Worm (Caenorhabditis elegans) whole organism, dauer: ENCODE results near the gene Y62H9A.7.

ENCODE experiments used
- unc-62 ChIP-seq: sonication (generic microtip); optimal IDR thresholded peaks from 2 replicates; lab custom pipeline; 2017; ENCODE audit warnings: missing biosample characterization, missing genetic modification reagents, missing genetic modification characterization

Gene Y62H9A.7

DNA sequence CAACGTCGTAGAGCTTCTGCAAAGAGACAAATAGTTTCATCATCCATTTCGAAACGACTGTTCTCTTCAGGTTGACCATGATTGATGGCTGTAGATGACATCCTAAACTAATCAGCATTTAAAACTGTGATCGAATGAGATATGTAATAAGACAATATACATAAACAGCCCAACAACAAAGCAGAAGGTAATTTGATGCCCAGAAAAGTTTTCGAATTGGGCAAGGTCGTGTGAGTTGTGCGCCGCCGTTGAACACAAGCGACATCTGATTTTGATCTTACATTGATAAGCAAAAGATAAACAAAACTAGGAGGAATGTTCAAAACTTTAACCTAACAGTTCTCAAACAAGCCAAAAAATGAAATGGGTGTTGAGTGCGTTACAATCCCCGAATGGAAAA lies at the start of gene Y62H9A.7:
Gene Y62H9A.7, minus strand, starts transcription at position 101 of the 400 bp plus-strand sequence.
- TF ChIP-seq unc-62 (GFP tag; lab: Kevin White, UChicago), result no peak

DNA sequence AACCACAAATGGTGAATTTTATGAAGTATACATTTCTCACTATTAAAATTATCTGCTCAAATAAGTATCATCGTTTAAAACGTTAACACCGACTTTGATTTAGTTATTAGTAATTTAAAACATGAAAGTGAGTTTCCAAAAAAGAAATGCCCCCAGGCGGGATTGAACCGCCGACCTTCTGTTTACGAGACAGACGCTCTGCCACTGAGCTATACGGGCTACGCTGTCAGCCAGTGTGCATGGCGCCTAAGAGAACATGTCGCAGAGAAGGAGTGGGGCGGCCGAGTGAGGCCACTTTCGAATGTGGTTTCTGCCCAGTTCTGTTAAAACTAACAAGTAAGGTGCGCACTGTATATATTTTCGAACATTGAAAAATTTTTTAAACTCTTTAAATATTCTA lies 49.5 kb upstream of the Y62H9A.7 start:
- no peak for TF ChIP-seq unc-62 (GFP tag; lab: Kevin White, UChicago)

DNA sequence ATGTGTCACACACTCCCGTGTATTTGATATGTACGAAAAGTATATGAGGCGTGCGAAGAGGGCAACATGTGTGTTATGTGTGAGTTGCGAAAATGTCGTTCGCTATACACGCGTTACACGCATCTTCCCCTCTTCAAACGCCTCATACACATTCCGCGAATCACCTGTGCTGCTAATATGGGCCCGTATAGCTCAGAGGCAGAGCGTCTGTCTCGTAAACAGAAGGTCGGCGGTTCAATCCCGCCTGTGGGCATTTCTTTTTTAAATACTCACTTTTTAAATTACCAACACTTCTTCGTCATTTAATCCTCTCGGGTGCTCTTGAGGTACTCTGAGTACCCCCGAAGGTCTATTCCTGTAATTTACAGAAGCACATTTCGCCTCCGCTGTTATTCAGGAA lies 48.1 kb upstream of the Y62H9A.7 start:
- TF ChIP-seq unc-62 (GFP tag; lab: Kevin White, UChicago), result no peak

DNA sequence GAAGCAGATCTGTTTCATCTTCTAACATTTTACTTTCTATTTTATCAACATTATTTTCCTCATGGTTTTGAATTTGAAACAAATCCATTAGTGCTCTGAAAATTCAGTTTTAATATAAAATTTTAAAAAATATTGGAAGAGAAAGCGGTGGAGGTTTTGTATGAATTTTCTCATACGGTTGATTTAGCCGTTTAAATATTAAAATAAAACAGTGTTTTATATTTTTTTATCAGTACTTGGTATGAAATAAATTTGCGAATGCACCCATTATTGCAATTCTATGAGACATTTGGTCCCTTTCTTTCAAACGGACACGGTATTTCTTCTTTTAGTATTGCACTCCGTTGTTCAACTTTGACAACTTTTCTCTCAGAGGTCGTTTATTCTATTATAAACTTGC lies 46.1 kb upstream of the Y62H9A.7 start, which contains the start of gene dot-1.4:
Gene dot-1.4, minus strand, starts transcription at position 101 of the 400 bp plus-strand sequence.
- no peak for TF ChIP-seq unc-62 (GFP tag; lab: Kevin White, UChicago)

ce11 chrX:11927585-11927984 lies 42.1 kb upstream of the Y62H9A.7 start, which contains the start of gene F55G7.4:
TSS of gene F55G7.4 (plus strand) at chrX:11927885.
- no peak for TF ChIP-seq unc-62 (GFP tag; lab: Kevin White, UChicago)

DNA sequence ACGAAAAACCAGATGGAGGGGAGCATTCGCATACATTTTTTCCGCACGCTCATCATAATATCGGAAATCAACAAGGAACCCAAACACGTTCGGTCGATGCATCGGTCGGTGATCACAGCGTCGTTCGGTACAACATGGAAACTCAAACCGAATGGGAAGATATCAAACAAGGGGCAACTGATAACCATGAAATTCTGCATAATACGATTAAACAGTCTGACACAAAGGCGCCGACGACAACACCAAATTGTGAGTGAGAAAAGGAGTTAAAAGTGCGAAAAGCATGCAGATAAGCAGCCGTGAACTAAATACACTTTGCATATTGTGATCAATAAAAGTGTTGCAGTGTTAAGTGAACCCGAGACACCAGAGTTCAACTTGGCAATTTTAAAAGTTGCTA lies 39.8 kb upstream of the Y62H9A.7 start:
- TF ChIP-seq unc-62 (GFP tag; lab: Kevin White, UChicago), result no peak

ce11 chrX:11924158-11924557 lies 38.7 kb upstream of the Y62H9A.7 start, which contains the start of gene F55G7.1:
TSS of gene F55G7.1 (plus strand) at chrX:11924433.
- no peak for TF ChIP-seq unc-62 (GFP tag; lab: Kevin White, UChicago)

ce11 chrX:11920723-11921283 lies 35.3 kb upstream of the Y62H9A.7 start, which contains the start of gene Y62H9A.14:
TSS of gene Y62H9A.14 (plus strand) at chrX:11921233.
- no peak for TF ChIP-seq unc-62 (GFP tag; lab: Kevin White, UChicago)

ce11 chrX:11917994-11918393 lies 32.5 kb upstream of the Y62H9A.7 start, which contains the start of gene Y62H9A.16:
TSS of gene Y62H9A.16 (plus strand) at chrX:11918294.
- TF ChIP-seq unc-62 (GFP tag; lab: Kevin White, UChicago), result no peak

ce11 chrX:11916705-11917104 lies 31.2 kb upstream of the Y62H9A.7 start, which contains the start of gene Y62H9A.13:
TSS of gene Y62H9A.13 (plus strand) at chrX:11917005.
- TF ChIP-seq unc-62 (GFP tag; lab: Kevin White, UChicago), result no peak

DNA sequence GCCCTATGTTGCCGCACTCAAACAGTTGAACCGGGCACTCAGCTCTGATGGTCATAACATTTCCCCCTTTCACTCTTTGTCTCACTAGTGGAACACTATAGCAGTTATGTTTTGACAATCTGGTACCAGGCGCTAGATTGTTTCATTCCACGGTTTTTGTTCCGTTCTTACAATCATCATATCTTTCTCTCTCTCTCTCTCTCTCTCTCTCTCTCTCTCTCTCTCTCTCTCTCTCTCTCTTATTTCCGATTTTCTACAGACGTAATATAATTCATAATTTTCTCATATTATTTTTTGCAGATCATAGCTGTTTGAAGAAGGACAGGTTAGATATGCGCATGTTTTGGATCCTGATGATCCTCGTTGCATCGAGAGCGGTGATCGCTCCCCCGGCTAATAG lies 28.3 kb upstream of the Y62H9A.7 start, which contains the start of gene Y62H9A.12:
Gene Y62H9A.12, plus strand, starts transcription at position 301 of the 400 bp plus-strand sequence.
- TF ChIP-seq unc-62 (GFP tag; lab: Kevin White, UChicago), result no peak

- no peak for TF ChIP-seq unc-62 (GFP tag; lab: Kevin White, UChicago)
These were observed 24.6 kb upstream of the Y62H9A.7 start, which contains the start of gene Y62H9A.15 for ce11 chrX:11910046-11910445. TSS of gene Y62H9A.15 (minus strand) at chrX:11910145.

ce11 chrX:11909168-11909567 lies 23.7 kb upstream of the Y62H9A.7 start:
- no peak for TF ChIP-seq unc-62 (GFP tag; lab: Kevin White, UChicago)

- no peak for TF ChIP-seq unc-62 (GFP tag; lab: Kevin White, UChicago)
These were observed 22.7 kb upstream of the Y62H9A.7 start for ce11 chrX:11908226-11908625.

ce11 chrX:11907263-11907662 lies 21.8 kb upstream of the Y62H9A.7 start, which contains the start of gene Y62H9A.11:
TSS of gene Y62H9A.11 (minus strand) at chrX:11907363.
- TF ChIP-seq unc-62 (GFP tag; lab: Kevin White, UChicago), result no peak

DNA sequence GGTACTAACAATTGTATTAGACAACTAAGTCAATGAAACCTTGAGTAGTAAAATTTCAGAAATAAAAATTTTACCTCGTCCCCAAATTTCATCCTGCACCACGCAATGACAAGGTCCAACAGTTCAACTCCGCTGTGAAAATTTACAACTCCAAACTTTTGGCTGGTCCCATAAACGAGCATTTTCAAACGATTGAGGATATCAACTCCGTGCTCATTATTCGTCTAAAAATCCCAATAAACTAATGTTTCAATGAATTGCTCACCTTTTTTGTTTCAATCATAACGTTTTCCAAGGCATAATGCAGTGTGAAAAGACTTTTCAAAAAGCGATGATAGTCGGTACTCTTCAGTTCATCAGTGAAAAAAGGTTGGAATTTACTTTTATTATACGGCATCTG lies 21.1 kb upstream of the Y62H9A.7 start:
- TF ChIP-seq unc-62 (GFP tag; lab: Kevin White, UChicago), result no peak

ce11 chrX:11902661-11903060 lies 17.2 kb upstream of the Y62H9A.7 start, which contains the start of gene Y62H9A.10:
TSS of gene Y62H9A.10 (minus strand) at chrX:11902761.
- TF ChIP-seq unc-62 (GFP tag; lab: Kevin White, UChicago), result no peak
